Worm (Caenorhabditis elegans): ENCODE measurements around the gene spcs-2.

DNA sequence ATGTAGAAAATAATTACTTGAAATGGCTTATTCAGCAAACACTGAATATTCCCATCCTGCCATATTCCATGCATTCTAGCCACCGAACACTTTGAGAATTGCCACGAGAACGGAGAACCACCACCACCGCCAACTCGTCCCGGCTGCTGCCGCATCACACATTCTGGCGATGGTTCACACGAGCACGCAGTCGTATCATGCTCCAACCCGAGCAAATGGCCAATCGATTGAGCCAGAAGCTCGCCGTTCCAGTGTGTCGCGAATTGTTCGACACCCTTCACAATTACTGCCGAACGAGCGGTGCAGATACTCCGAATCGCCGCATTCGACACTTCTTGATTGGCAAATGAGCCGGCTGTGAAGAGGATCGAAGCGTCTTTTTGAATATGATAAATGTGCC is 10.3 kb downstream of the spcs-2 start:
- TF ChIP-seq mcd-1 (GFP tag; IDR thresholded peaks at IDR 0.05) (no peak), ccch-3 (GFP tag; optimal IDR thresholded peaks at IDR 0.05) (no peak), Y79H2A.3 (GFP tag; conservative IDR thresholded peaks at IDR 0.05) (no peak), F23B12.7 (tag; optimal IDR thresholded peaks at IDR 0.05; ENCODE audit: insufficient read depth) (no peak), athp-1 (tag; optimal IDR thresholded peaks at IDR 0.05) (no peak), unc-62 (GFP tag; optimal IDR thresholded peaks at IDR 0.05) (no peak), F49E8.2 (tag; optimal IDR thresholded peaks at IDR 0.05; ENCODE audit: insufficient read depth) (no peak)
